Fruit fly (Drosophila melanogaster) Kc167 (cell line): Measurements from ENCODE around the gene knrl.

Experiments
- Myc ChIP-seq: fragments of >200 bp; optimal IDR thresholded peaks from 2 replicates; lab custom pipeline; 2017; ENCODE audit warnings: missing external identifiers
- Sin3A ChIP-seq: fragments of >200 bp; optimal IDR thresholded peaks from 2 replicates; lab custom pipeline; 2018; ENCODE audit warnings: missing external identifiers
- h ChIP-seq: fragments of >200 bp; optimal IDR thresholded peaks from 3 replicates; lab custom pipeline; 2018; ENCODE audit warnings: missing external identifiers
- insv ChIP-seq: fragments of >200 bp; optimal IDR thresholded peaks from 3 replicates; lab custom pipeline; 2018; ENCODE audit warnings: missing external identifiers
- psq ChIP-seq: fragments of >200 bp; optimal IDR thresholded peaks from 2 replicates; lab custom pipeline; 2017; ENCODE audit warnings: missing external identifiers
- ttk ChIP-seq: sonication (Bioruptor generic); optimal IDR thresholded peaks from 2 replicates; lab custom pipeline; 2017; ENCODE audit warnings: missing external identifiers

Gene knrl

DNA sequence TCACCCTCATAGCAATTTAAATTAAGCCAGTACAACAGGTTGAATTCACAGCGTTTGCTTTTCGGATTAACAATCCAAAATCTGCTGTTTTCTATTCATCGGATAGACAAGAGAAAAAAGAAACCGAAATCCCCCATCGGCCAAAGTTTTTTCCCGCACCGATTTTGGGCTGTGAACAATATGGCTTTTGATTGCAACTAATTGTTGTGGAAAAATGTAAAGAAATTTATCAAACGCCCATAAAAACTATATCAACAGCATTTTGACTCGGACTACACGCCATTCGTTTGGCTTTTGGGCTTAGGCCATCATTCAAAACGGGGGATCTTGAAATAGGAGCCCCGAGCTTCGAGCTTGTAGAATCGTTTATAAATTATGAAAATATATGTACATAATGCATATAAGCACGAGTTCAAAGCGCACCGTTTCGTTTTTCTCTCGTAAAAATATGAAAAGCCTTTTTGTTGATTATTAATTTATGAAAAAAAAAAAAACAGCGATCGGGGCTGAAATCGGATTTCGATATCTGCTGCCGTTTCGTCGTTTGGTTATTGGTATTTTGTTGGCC, 54.8 kb downstream of the knrl start:
- TF ChIP-seq h (lab: Kevin White, UChicago) (no peak), Sin3A (lab: Kevin White, UChicago) (no peak), Myc (lab: Kevin White, UChicago) (no peak)

dm6 chr3L:20563767-20564166, 56.7 kb downstream of the knrl start:
- TF ChIP-seq psq: no peak
- TF ChIP-seq insv (lab: Kevin White, UChicago): no peak
- no peak for TF ChIP-seq h (lab: Kevin White, UChicago)

dm6 chr3L:20562649-20563048, 57.8 kb downstream of the knrl start:
- TF ChIP-seq Myc (lab: Kevin White, UChicago) (no peak), ttk (lab: Kevin White, UChicago) (no peak), psq (no peak), insv (lab: Kevin White, UChicago) (no peak), Sin3A (lab: Kevin White, UChicago) (no peak), h (lab: Kevin White, UChicago) (no peak)

DNA sequence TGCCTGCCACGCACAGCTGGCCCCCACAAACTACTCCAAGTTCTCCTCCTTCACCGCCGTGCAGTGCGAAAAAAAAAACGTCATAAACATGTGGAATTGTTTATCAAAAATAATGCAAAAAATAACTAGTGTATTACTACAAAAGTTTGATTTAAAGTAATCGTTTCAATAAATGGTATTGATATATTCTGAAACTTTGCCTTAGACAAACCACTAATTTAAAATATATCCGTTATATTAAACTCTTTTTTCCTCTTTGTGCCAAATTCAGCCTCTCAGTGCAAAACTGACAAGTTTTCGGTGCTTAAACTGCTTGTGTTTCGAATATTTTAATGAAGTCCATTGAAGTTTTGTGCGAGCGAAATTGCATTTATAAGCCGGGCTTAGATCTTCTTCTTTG, 63.4 kb downstream of the knrl start:
- no peak for TF ChIP-seq Sin3A (lab: Kevin White, UChicago)
- no peak for TF ChIP-seq psq
- no peak for TF ChIP-seq insv (lab: Kevin White, UChicago)
- TF ChIP-seq ttk (lab: Kevin White, UChicago): no peak
- TF ChIP-seq h (lab: Kevin White, UChicago): no peak
- no peak for TF ChIP-seq Myc (lab: Kevin White, UChicago)

dm6 chr3L:20556371-20556770, 64.1 kb downstream of the knrl start:
- TF ChIP-seq Sin3A (lab: Kevin White, UChicago): no peak
- no peak for TF ChIP-seq Myc (lab: Kevin White, UChicago)
- TF ChIP-seq psq: no peak
- no peak for TF ChIP-seq h (lab: Kevin White, UChicago)
- TF ChIP-seq ttk (lab: Kevin White, UChicago): no peak
- no peak for TF ChIP-seq insv (lab: Kevin White, UChicago)

DNA sequence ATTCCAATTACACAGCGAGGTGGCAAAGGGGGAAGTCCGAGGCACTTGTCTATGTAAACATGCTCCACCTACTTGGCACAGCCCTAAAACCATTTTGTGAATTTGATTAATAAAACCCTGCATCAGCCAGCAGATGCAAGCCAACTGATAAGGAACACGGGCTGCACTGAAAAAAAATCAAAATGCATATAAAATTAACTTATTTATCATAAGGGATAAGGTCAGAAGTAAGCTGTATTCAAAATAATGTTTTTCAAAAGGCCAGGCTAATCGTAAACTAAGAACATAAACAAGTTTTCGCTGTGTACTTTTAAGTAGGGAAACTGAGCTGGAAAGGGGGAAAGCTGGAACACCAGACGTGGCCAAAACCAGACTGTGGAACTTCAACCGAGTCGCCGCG, 68.6 kb downstream of the knrl start:
- TF ChIP-seq Myc (lab: Kevin White, UChicago): no peak
- TF ChIP-seq h (lab: Kevin White, UChicago): no peak
- no peak for TF ChIP-seq Sin3A (lab: Kevin White, UChicago)
- no peak for TF ChIP-seq ttk (lab: Kevin White, UChicago)

DNA sequence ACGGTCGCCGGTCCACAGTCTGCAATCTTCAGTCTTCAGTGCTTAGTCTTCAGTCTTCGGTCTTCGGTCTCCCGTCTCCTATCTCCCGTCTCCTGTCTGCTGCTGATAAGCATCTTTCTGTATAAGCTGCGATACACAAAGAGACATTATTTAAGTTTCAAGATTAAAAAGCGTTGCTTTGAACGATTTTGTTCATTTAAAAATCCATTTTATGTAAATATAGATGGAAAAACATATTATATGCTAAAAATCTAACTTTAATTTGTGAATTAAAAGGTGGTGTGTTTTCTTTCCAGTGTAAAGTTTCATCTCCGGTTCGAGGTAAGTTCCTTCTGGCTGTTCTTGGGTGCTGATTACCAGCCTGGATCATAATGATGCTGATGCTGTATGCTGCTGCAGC, 71.1 kb downstream of the knrl start:
- TF ChIP-seq Myc (lab: Kevin White, UChicago) (no peak), h (lab: Kevin White, UChicago) (no peak), psq (no peak)

DNA sequence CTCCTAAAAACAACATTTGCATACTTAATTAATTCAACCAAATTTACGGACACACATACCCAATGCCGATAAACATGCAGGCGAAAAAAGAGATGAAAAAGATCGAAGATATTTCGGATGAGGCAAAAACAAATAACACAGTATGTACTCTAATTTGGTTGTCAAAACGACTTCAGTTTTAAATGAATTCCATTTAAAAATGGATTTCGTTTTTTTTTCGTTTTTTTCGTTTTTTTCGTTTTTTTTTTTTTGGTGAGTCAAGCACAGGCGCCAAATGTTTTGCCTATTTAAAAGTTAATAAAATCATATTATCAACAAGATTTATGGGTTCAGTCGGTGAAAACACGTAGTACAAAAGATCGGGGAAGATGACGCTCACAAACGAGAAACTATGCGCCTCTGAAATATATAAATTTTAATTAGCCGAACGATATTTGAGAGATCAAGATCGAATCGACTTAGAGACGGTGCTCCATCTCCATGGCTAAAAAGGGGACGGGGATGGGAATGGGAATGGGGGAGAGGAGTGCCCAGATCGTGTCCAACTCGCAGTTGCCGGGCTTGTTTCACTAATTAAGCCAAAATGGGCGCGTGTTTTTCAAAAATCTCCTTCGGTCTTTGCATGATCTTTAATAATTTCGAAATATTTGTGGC, 72.1 kb downstream of the knrl start:
- TF ChIP-seq Myc (lab: Kevin White, UChicago) (no peak), insv (lab: Kevin White, UChicago) (no peak), h (lab: Kevin White, UChicago) (no peak), psq (no peak), ttk (lab: Kevin White, UChicago) (no peak), Sin3A (lab: Kevin White, UChicago) (no peak)
